Worm (Caenorhabditis elegans) whole organism, dauer: ENCODE results near the gene dmd-10.

Experiments used
- unc-62 ChIP-seq: sonication (generic microtip); optimal IDR thresholded peaks from 2 replicates; lab custom pipeline; 2017; ENCODE audit warnings: missing biosample characterization, missing genetic modification reagents, missing genetic modification characterization

The dmd-10 gene

DNA sequence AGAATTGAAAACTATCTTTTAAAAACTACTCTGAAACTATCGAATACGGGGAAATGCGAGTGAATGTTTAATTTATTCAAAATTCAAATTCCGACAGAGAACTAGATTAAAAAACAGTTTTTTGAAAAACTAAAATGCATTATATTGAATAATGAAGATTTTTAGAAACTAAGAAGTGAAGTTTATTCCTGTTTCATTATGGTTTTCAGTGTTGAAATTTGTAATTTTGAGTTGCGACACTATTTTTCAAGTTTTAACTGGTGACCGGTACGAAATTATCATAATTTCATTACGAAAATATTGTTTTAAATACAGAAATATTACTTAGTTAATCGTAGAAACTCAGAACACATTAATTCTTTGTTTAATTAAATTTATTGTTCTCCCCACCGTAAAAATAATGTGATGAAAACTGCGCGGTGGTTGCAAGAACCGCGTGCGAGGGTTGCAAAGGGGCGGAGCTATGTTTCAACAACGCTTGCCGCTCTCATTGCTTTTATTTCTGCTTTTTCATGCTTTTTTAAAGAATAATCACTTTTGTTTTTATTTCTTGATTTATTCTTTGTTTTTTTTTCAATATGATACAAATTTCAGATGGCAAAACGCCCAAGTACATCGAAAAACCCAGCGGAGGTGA lies 60.2 kb downstream of the dmd-10 start, which contains the start of gene him-17:
TSS of gene him-17 (plus strand) at position 595 of the 637 bp plus-strand sequence.
- TF ChIP-seq unc-62, result no peak

DNA sequence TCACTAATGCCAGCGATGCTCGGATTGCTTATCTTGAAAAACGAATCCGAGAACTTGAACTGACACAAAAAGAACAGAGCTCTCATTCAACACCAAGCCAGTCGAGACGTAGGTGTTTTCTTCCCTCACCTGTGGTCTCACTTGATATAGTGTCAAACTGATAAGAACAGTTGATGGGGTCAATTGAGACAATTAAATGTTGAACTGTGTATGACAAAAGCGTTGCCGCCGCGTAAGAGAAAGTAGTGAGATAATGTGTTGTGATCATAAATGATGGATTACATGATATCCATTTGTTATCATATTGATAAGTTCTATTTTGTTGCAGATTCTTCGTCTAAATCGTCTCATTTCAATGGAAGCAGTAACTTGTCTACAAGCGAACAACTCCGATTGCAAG lies 62.7 kb downstream of the dmd-10 start:
- no peak for TF ChIP-seq unc-62
